Worm (Caenorhabditis elegans): ENCODE results near the gene meg-1.

meg-1 gene

DNA sequence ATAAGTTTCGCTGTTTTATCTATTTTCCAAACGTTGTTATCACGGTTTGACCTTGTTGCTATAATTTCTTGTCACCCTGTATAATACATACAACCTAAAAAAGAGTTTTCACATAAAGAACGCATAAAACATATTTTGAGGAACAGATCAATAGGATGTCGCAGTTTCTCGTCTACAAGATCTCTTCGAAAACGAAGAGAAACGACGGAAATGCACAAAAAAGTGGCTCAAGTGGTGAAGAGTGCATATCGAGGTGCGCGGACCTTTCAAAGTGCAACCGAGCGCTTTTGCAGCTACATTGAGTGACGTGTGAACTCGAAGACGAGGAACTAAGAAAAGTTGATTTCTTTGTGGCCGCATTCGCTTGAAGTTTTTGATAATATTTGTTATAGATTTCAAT is 15.1 kb downstream of the meg-1 start, which contains the start of gene Y26E6A.2:
TSS of gene Y26E6A.2 (minus strand) at position 101 of the 400 bp plus-strand sequence.
- TF ChIP-seq flt-1 (GFP tag; IDR thresholded peaks at IDR 0.05) (no peak), hmg-4 (GFP tag; optimal IDR thresholded peaks at IDR 0.05) (no peak), sea-1 (GFP tag; conservative IDR thresholded peaks at IDR 0.05) (no peak), scrt-1 (GFP tag; IDR thresholded peaks at IDR 0.05) (no peak), ceh-36 (tag; optimal IDR thresholded peaks at IDR 0.05) (no peak), hmbx-1 (tag; optimal IDR thresholded peaks at IDR 0.05) (no peak), aly-1 (tag; optimal IDR thresholded peaks at IDR 0.05) (no peak), ama-1 (optimal IDR thresholded peaks at IDR 0.05) (no peak), tbx-11 (GFP tag; IDR thresholded peaks at IDR 0.05) (no peak), pes-1 (GFP tag; IDR thresholded peaks at IDR 0.05) (no peak), tra-4 (tag; optimal IDR thresholded peaks at IDR 0.05) (no peak), F13C5.2 (tag; optimal IDR thresholded peaks at IDR 0.05) (no peak), ets-7 (tag; optimal IDR thresholded peaks at IDR 0.05) (no peak), hnd-1 (tag; optimal IDR thresholded peaks at IDR 0.05) (no peak), ceh-13 (GFP tag; optimal IDR thresholded peaks at IDR 0.05) (no peak), tbx-37 (GFP tag; conservative IDR thresholded peaks at IDR 0.05) (no peak), B0310.2 (tag; optimal IDR thresholded peaks at IDR 0.05) (no peak)

ce11 chrX:13913641-13914040 is 15.8 kb downstream of the meg-1 start:
- TF ChIP-seq ama-1 (optimal IDR thresholded peaks at IDR 0.05) (no peak), scrt-1 (GFP tag; IDR thresholded peaks at IDR 0.05) (no peak), hnd-1 (tag; optimal IDR thresholded peaks at IDR 0.05) (no peak), F13C5.2 (tag; optimal IDR thresholded peaks at IDR 0.05) (no peak), hmbx-1 (tag; optimal IDR thresholded peaks at IDR 0.05) (no peak), flt-1 (GFP tag; IDR thresholded peaks at IDR 0.05) (no peak), ceh-36 (tag; optimal IDR thresholded peaks at IDR 0.05) (no peak), B0310.2 (tag; optimal IDR thresholded peaks at IDR 0.05) (no peak), pes-1 (GFP tag; IDR thresholded peaks at IDR 0.05) (no peak)

DNA sequence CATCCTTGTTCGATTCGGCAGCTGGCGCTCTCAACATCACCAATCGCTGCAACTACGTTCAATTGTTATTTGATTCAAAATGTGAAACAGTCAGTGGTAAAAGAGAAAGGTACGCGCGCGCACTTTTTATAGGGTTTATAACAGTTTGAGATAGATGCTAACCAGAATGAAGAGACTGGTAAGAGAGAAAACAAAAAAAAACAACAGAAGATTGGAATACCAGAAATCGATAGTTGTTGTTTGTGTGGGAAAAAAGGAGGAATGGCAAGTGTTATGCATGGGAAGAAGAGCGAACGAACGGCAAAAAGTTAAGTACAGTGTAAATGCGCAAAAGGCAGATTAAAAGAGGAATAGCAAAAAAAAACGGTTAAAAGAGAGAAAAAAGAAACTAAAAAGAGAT is 19.6 kb downstream of the meg-1 start, which contains the start of gene Y26E6A.3:
TSS of gene Y26E6A.3 (minus strand) at position 101 of the 400 bp plus-strand sequence.
- TF ChIP-seq tbx-37 (GFP tag; conservative IDR thresholded peaks at IDR 0.05) (no peak), hnd-1 (tag; optimal IDR thresholded peaks at IDR 0.05) (no peak), ceh-36 (tag; optimal IDR thresholded peaks at IDR 0.05) (no peak), pes-1 (GFP tag; IDR thresholded peaks at IDR 0.05) (no peak), ets-7 (tag; optimal IDR thresholded peaks at IDR 0.05) (no peak), F13C5.2 (tag; optimal IDR thresholded peaks at IDR 0.05) (no peak), B0310.2 (tag; optimal IDR thresholded peaks at IDR 0.05) (no peak), ama-1 (optimal IDR thresholded peaks at IDR 0.05) (no peak), hmg-4 (GFP tag; optimal IDR thresholded peaks at IDR 0.05) (no peak), scrt-1 (GFP tag; IDR thresholded peaks at IDR 0.05) (no peak), tra-4 (tag; optimal IDR thresholded peaks at IDR 0.05) (no peak), sea-1 (GFP tag; conservative IDR thresholded peaks at IDR 0.05) (no peak), ceh-13 (GFP tag; optimal IDR thresholded peaks at IDR 0.05) (no peak), tbx-11 (GFP tag; IDR thresholded peaks at IDR 0.05) (no peak), flt-1 (GFP tag; IDR thresholded peaks at IDR 0.05) (no peak), aly-1 (tag; optimal IDR thresholded peaks at IDR 0.05) (no peak), hmbx-1 (tag; optimal IDR thresholded peaks at IDR 0.05) (no peak)

DNA sequence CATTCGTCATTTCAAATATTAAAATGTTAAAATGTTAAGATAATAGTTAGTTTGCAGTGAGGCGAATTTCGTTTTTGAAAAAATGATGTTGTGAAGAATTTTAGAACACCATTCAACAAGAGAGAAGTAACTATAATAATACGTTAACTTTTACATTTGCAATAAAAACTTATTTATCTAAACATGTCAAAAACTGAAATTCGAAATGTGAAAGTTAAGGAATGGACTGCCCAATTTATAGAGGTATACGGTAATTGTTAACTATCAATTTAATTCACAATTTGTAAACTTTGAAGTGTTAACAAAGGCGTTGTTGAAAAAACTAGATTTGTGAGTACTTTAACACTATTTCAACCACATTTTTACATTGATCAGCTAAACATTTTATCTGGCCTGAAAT is 25.7 kb downstream of the meg-1 start:
- TF ChIP-seq hnd-1 (tag; optimal IDR thresholded peaks at IDR 0.05) = no peak
- no peak for TF ChIP-seq flt-1 (GFP tag; IDR thresholded peaks at IDR 0.05)
- no peak for TF ChIP-seq ceh-13 (GFP tag; optimal IDR thresholded peaks at IDR 0.05)
- TF ChIP-seq pes-1 (GFP tag; IDR thresholded peaks at IDR 0.05) = no peak
- TF ChIP-seq tra-4 (tag; optimal IDR thresholded peaks at IDR 0.05) = no peak
- TF ChIP-seq tbx-37 (GFP tag; conservative IDR thresholded peaks at IDR 0.05) = no peak
- TF ChIP-seq hmg-4 (GFP tag; optimal IDR thresholded peaks at IDR 0.05) = no peak
- no peak for TF ChIP-seq aly-1 (tag; optimal IDR thresholded peaks at IDR 0.05)
- TF ChIP-seq tbx-11 (GFP tag; IDR thresholded peaks at IDR 0.05) = no peak
- no peak for TF ChIP-seq B0310.2 (tag; optimal IDR thresholded peaks at IDR 0.05)

DNA sequence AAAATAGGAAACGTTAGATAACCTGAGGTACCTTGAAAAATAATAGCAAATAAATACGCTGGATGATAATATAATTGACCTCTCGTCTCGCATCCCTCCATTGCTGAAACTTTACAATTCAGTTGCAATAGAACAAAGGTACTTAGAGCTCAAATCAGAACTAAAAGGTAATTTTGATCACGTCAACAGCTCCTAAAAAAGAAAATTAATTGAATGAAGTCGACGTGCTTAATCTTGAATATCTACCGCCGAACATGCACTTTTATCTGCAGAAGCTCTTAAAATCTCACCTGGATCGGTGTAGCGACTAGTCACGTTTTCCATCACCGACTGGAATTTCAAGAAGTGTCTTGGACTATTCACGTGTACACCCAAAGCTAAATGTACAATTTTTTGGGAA is 26.1 kb downstream of the meg-1 start, which contains the start of gene sra-39:
TSS of gene sra-39 (minus strand) at position 101 of the 400 bp plus-strand sequence.
- no peak for TF ChIP-seq tbx-37 (GFP tag; conservative IDR thresholded peaks at IDR 0.05)
- no peak for TF ChIP-seq tra-4 (tag; optimal IDR thresholded peaks at IDR 0.05)
- TF ChIP-seq ets-7 (tag; optimal IDR thresholded peaks at IDR 0.05) = no peak
- no peak for TF ChIP-seq hmg-4 (GFP tag; optimal IDR thresholded peaks at IDR 0.05)
- no peak for TF ChIP-seq F13C5.2 (tag; optimal IDR thresholded peaks at IDR 0.05)
- no peak for TF ChIP-seq pes-1 (GFP tag; IDR thresholded peaks at IDR 0.05)
- no peak for TF ChIP-seq B0310.2 (tag; optimal IDR thresholded peaks at IDR 0.05)

DNA sequence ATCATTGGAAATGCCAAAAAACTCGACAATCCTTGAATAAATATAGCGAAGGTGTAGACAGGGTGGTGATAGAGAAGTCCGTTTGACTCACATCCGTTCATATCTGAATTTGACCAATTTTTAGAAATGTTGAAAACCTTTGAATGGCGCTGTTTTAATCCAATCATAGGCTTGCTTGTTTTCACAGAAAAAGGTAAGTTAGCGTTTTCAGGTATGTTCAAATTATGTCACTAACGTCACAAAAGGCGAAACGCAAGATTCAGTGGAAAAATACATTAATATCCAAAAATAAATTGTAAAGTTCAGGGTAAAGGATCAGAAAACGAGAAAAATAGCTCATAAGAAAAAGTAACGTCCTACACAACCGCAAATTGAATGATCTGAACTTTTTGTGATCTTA is 29.4 kb downstream of the meg-1 start, which contains the start of gene sra-38:
TSS of gene sra-38 (minus strand) at position 101 of the 400 bp plus-strand sequence.
- TF ChIP-seq ama-1 (optimal IDR thresholded peaks at IDR 0.05) (no peak), sea-1 (GFP tag; conservative IDR thresholded peaks at IDR 0.05) (no peak), hmg-4 (GFP tag; optimal IDR thresholded peaks at IDR 0.05) (no peak), aly-1 (tag; optimal IDR thresholded peaks at IDR 0.05) (no peak), pes-1 (GFP tag; IDR thresholded peaks at IDR 0.05) (no peak)

DNA sequence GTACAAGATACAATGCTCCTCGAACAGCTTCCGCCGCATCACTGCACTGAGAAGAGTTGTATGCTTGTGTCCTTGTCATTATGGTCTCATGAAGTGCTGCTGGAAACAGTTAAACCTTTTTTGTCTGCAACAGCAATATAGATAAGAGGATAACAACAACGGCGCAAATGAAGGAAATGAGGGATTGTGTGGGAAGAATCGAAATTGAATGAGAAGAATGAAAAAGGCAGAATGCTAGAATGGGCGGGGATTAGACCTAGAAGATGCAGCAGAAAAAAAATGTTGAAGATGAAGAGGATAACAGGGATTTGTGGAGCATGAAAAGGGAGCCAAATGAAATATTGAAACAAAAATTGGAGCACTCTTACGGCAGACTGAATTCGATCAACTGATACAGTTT is 36.2 kb downstream of the meg-1 start, which contains the start of gene sra-37:
TSS of gene sra-37 (minus strand) at position 101 of the 400 bp plus-strand sequence.
- TF ChIP-seq ceh-36 (tag; optimal IDR thresholded peaks at IDR 0.05) (no peak), hmg-4 (GFP tag; optimal IDR thresholded peaks at IDR 0.05) (no peak), tra-4 (tag; optimal IDR thresholded peaks at IDR 0.05) (no peak), hnd-1 (tag; optimal IDR thresholded peaks at IDR 0.05) (no peak), ama-1 (optimal IDR thresholded peaks at IDR 0.05) (no peak), tbx-37 (GFP tag; conservative IDR thresholded peaks at IDR 0.05) (no peak), ceh-13 (GFP tag; optimal IDR thresholded peaks at IDR 0.05) (no peak), ets-7 (tag; optimal IDR thresholded peaks at IDR 0.05) (no peak)

- TF ChIP-seq sea-1 (GFP tag; conservative IDR thresholded peaks at IDR 0.05) (peak; percentile 42; the same call in 1 of the 2 replicates), tbx-11 (GFP tag; IDR thresholded peaks at IDR 0.05) (no peak)
Observed at ce11 chrX:13886195-13886594, 43.2 kb downstream of the meg-1 start.

Data from whole organism, early embryonic.